Worm (Caenorhabditis elegans) whole organism, midembryonic: ENCODE measurements around the gene F59B10.3.
"Not testable (repeated sequence)": the region's sequence is repeated elsewhere in the genome, so short reads cannot be mapped to it uniquely, and the experiment has no call there.

Source experiments
- T22C8.4 ChIP-seq: fragments of 200-800 bp; sonication (Bioruptor generic); IDR thresholded peaks from 2 replicates; pipeline ENCODE4 v1.3.6; 2022; ENCODE audit warnings: missing genetic modification characterization, missing compliant biosample characterization
- cog-1 ChIP-seq: sonication (generic microtip); optimal IDR thresholded peaks from 2 replicates; lab custom pipeline; 2016; ENCODE audit warnings: missing genetic modification characterization, missing compliant biosample characterization
- flt-1 ChIP-seq: fragments of 200-800 bp; sonication (Bioruptor generic); IDR thresholded peaks from 2 replicates; pipeline ENCODE4 v1.3.6; 2022; ENCODE audit warnings: missing genetic modification characterization, missing compliant biosample characterization
- klf-2 ChIP-seq: fragments of 200-800 bp; sonication (Bioruptor generic); conservative IDR thresholded peaks from 2 replicates; pipeline ENCODE4 v1.3.6; 2022; ENCODE audit warnings: missing genetic modification reagents, missing genetic modification characterization, missing compliant biosample characterization
- med-1 ChIP-seq: sonication (generic microtip); optimal IDR thresholded peaks from 2 replicates; lab custom pipeline; 2017; ENCODE audit warnings: missing genetic modification characterization, mild to moderate bottlenecking, missing compliant biosample characterization, antibody characterized with exemption, missing genetic modification reagents; ENCODE audit not compliant: insufficient read depth
- ref-1 ChIP-seq: fragments of 200-800 bp; sonication (Bioruptor generic); conservative IDR thresholded peaks from 2 replicates; pipeline ENCODE4 v1.3.6; 2022; ENCODE audit warnings: missing genetic modification reagents, missing genetic modification characterization, missing compliant biosample characterization
- tab-1 ChIP-seq: fragments of 200-800 bp; sonication (Bioruptor generic); IDR thresholded peaks from 2 replicates; pipeline ENCODE4 v1.3.6; 2022; ENCODE audit warnings: missing genetic modification characterization, missing compliant biosample characterization
- ztf-23 ChIP-seq: fragments of 200-800 bp; sonication (Bioruptor generic); IDR thresholded peaks from 2 replicates; pipeline ENCODE4 v1.3.6; 2022; ENCODE audit warnings: missing genetic modification reagents, missing genetic modification characterization, missing compliant biosample characterization
- ztf-29 ChIP-seq: fragments of 200-800 bp; sonication (Bioruptor generic); IDR thresholded peaks from 2 replicates; pipeline ENCODE4 v1.3.6; 2022; ENCODE audit warnings: missing genetic modification reagents, missing genetic modification characterization, missing compliant biosample characterization

Gene F59B10.3

ce11 chrII:10480043-10480442 is 30.3 kb upstream of the F59B10.3 start:
- TF ChIP-seq ref-1 (no peak), cog-1 (tag; lab: Kevin White, UChicago) (no peak), T22C8.4 (GFP tag; lab: Robert Waterston, UW) (no peak), ztf-29 (no peak), ztf-23 (GFP tag; lab: Robert Waterston, UW) (no peak), tab-1 (no peak), med-1 (GFP tag; lab: Kevin White, UChicago) (no peak), flt-1 (GFP tag; lab: Robert Waterston, UW) (no peak), klf-2 (GFP tag; lab: Robert Waterston, UW) (no peak)

DNA sequence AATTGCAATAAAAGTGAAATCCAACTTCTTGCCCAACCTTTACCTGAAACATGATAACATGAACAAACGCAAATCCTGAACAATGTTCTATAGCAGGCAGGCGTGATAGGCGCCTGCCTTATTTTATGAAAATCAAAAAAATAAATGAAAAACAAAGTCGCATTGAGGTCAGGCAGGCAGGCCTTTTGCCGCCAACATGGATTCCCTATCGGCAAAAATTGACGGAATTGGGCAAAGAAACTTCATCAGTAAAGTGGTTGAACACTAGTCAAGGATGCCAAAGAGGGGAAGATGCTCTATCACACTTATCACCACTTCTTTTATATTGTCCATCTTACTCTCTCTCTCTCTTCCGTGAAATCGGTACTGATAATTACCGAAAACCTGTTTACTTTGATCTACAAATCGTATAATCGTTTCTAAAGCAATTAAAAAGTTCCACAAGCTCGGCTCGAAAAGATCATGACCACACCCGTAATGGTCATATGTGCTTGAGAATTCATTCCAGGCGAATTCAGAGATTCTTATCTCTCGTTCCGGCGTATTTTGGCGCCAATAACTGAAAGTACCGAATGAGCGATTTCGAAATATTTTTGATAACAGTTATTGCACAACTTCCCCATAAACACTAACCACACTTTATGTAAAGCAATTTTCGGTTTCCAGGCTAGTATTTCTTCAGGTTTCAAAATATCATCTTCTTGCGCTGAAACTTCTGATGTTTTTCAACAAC is 28.4 kb upstream of the F59B10.3 start, which contains the start of the genes clec-60 and ZK666.11:
Gene clec-60 (minus strand): TSS at position 51 of the 733 bp plus-strand sequence.
Gene ZK666.11 (plus strand): TSS at position 699 of the 733 bp plus-strand sequence.
- TF ChIP-seq klf-2 (GFP tag; lab: Robert Waterston, UW) (no peak), med-1 (GFP tag; lab: Kevin White, UChicago) (no peak), flt-1 (GFP tag; lab: Robert Waterston, UW) (no peak), ref-1 (no peak), T22C8.4 (GFP tag; lab: Robert Waterston, UW) (no peak), ztf-29 (no peak), cog-1 (tag; lab: Kevin White, UChicago) (no peak), tab-1 (no peak), ztf-23 (GFP tag; lab: Robert Waterston, UW) (no peak)

DNA sequence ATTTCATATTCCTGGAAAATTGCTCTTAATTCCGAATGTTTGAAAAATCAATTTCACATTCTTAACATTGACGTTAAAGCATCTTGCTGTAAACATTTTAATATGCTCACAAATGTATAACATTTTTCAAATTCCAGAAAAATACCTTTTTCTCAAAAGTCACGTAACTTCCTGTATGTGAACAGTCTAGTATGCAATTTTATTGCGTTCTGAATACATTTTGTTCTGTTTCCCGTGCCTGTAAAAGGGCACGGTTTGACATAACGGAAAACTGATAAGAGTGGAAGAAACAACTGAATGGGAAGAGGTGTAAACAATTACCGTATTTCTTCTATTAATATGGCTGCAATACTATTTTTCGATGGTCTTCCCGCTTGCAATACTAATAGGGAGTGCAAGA is 27.4 kb upstream of the F59B10.3 start:
- TF ChIP-seq ztf-23 (GFP tag; lab: Robert Waterston, UW): no peak
- no peak for TF ChIP-seq tab-1
- no peak for TF ChIP-seq med-1 (GFP tag; lab: Kevin White, UChicago)
- TF ChIP-seq klf-2 (GFP tag; lab: Robert Waterston, UW): no peak
- TF ChIP-seq T22C8.4 (GFP tag; lab: Robert Waterston, UW): no peak
- TF ChIP-seq cog-1 (tag; lab: Kevin White, UChicago): no peak
- TF ChIP-seq ztf-29: no peak
- TF ChIP-seq ref-1: no peak
- no peak for TF ChIP-seq flt-1 (GFP tag; lab: Robert Waterston, UW)

- no peak for TF ChIP-seq cog-1 (tag; lab: Kevin White, UChicago)
- no peak for TF ChIP-seq ztf-29
- TF ChIP-seq tab-1: no peak
- TF ChIP-seq klf-2 (GFP tag; lab: Robert Waterston, UW): no peak
- no peak for TF ChIP-seq flt-1 (GFP tag; lab: Robert Waterston, UW)
- TF ChIP-seq T22C8.4 (GFP tag; lab: Robert Waterston, UW): no peak
- TF ChIP-seq ref-1: no peak
- no peak for TF ChIP-seq med-1 (GFP tag; lab: Kevin White, UChicago)
- TF ChIP-seq ztf-23 (GFP tag; lab: Robert Waterston, UW): no peak
Observed at ce11 chrII:10483860-10484259, 26.5 kb upstream of the F59B10.3 start.

DNA sequence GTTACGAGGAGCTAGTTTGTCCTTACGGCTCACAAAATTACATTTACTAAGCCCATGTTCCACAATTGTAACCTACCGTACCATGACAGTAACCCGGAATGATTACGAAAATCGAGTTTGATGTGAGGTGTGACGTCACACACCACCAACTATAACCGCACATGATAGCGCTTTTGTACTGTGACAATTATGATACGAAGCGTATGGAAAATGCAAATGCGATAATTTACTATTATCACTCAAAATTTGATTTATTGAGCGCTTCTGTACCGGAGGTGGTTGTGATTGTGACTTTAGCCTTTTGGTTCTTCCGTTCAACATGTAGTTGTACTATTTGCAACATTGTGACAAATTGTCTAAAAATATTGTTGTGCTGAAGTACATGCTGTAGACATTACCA is 24.7 kb upstream of the F59B10.3 start:
- TF ChIP-seq klf-2 (GFP tag; lab: Robert Waterston, UW): no peak
- TF ChIP-seq ztf-23 (GFP tag; lab: Robert Waterston, UW): no peak
- TF ChIP-seq med-1 (GFP tag; lab: Kevin White, UChicago): no peak
- TF ChIP-seq flt-1 (GFP tag; lab: Robert Waterston, UW): no peak
- TF ChIP-seq T22C8.4 (GFP tag; lab: Robert Waterston, UW): no peak
- no peak for TF ChIP-seq tab-1
- no peak for TF ChIP-seq cog-1 (tag; lab: Kevin White, UChicago)
- TF ChIP-seq ztf-29: no peak

DNA sequence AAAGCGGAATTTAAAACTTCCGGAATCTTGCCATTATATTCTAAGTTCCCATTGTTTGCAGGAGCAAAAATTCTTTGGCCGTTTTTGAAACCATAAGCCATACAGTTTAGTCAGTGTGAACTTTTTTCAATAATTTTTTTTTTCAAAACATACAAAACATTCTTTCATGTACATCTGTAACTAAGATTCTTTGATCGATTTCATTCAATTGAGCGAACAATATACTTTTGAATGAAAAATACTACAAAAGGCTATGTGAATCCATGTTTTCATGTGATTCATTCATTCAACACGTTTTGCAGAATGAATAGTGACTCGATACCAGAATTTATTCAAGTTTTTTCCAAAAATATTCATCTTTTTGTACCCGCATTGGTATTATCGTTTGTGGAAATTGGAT is 23.6 kb upstream of the F59B10.3 start, which contains the start of gene ZK666.15:
Gene ZK666.15 (plus strand): TSS at position 301 of the 400 bp plus-strand sequence.
- TF ChIP-seq ztf-23 (GFP tag; lab: Robert Waterston, UW): no peak
- TF ChIP-seq flt-1 (GFP tag; lab: Robert Waterston, UW): no peak
- no peak for TF ChIP-seq cog-1 (tag; lab: Kevin White, UChicago)
- TF ChIP-seq tab-1: no peak
- TF ChIP-seq ref-1: no peak
- no peak for TF ChIP-seq med-1 (GFP tag; lab: Kevin White, UChicago)

DNA sequence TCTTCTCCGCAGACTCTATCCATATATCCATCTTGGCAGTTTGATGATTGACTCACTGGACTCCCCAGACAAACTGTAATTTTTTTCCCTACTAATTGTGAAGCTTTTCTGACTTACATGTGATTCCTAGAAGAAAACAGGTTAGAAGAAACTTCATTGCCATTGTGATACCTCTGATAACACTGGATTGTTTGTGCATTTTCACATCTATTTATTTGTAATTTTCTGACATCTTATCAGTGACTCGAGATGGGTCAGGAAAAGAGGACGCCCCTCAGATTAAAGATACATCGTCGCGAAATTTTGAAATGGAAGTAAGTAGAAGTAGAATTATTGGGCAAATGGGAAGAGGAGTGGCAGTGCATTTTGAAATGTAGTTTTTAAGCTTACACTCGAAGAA is 20.0 kb upstream of the F59B10.3 start, which contains the start of gene clec-61:
Gene clec-61 (minus strand): TSS at position 209 of the 400 bp plus-strand sequence.
- TF ChIP-seq klf-2 (GFP tag; lab: Robert Waterston, UW) (no peak), cog-1 (tag; lab: Kevin White, UChicago) (no peak), tab-1 (no peak), ref-1 (no peak), flt-1 (GFP tag; lab: Robert Waterston, UW) (no peak)

ce11 chrII:10493034-10493433 is 17.3 kb upstream of the F59B10.3 start, which contains the start of gene ZK666.8:
TSS of gene ZK666.8 (minus strand) at chrII:10493134.
- TF ChIP-seq T22C8.4 (GFP tag; lab: Robert Waterston, UW); flt-1 (GFP tag; lab: Robert Waterston, UW); ztf-29: not testable (repeated sequence)

DNA sequence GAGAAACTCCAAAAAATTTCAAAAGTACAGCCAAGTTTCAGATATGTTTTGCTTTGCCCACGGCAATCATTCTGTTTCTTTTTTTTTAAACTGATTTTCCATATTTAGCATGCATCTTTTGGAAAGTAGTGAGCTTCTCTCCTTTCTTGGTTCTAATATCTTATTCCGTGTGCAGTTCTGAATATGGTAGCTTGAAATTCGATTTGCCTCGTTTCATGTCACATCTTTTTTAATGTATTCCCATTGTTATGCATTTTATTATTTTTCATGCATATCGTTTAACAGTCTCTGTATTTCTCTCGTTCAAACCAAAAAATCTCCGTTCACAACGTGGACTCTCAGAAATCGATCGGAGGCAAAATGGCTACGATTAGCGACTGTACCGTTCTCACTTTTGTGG is 15.9 kb upstream of the F59B10.3 start, which contains the start of gene ZK666.14:
Gene ZK666.14 (plus strand): TSS at position 301 of the 400 bp plus-strand sequence.
- TF ChIP-seq cog-1 (tag; lab: Kevin White, UChicago) (no peak), tab-1 (no peak), klf-2 (GFP tag; lab: Robert Waterston, UW) (no peak), ztf-23 (GFP tag; lab: Robert Waterston, UW) (no peak), flt-1 (GFP tag; lab: Robert Waterston, UW) (no peak), ref-1 (no peak), T22C8.4 (GFP tag; lab: Robert Waterston, UW) (no peak), ztf-29 (no peak), med-1 (GFP tag; lab: Kevin White, UChicago) (no peak)
